Worm (Caenorhabditis elegans) whole organism, L4 larva: ENCODE data around the gene set-6.

Source experiments
- F37D6.2 ChIP-seq: sonication (generic microtip); optimal IDR thresholded peaks from 2 replicates; lab custom pipeline; 2016; ENCODE audit warnings: mild to moderate bottlenecking, missing genetic modification characterization, missing compliant biosample characterization
- R02D3.7 ChIP-seq: fragments of 150-350 bp; sonication (generic microtip); optimal IDR thresholded peaks from 3 replicates; lab custom pipeline; 2014; ENCODE audit warnings: missing biosample characterization, missing genetic modification characterization
- T20F7.1 ChIP-seq: fragments of 200-800 bp; sonication (Bioruptor generic); optimal IDR thresholded peaks from 2 replicates; lab custom pipeline; 2018; ENCODE audit warnings: mild to moderate bottlenecking, missing genetic modification characterization, missing compliant biosample characterization
- Y48G9A.11 ChIP-seq: fragments of 200-800 bp; sonication (Bioruptor generic); IDR thresholded peaks from 2 replicates; pipeline ENCODE4 v1.3.6; 2022; ENCODE audit warnings: missing genetic modification reagents, missing genetic modification characterization, missing compliant biosample characterization
- Y75B8A.6 ChIP-seq: fragments of 200-800 bp; sonication (Bioruptor generic); IDR thresholded peaks from 2 replicates; pipeline ENCODE4 v1.3.6; 2022; ENCODE audit warnings: missing genetic modification reagents, missing genetic modification characterization, missing compliant biosample characterization
- ZK337.2 ChIP-seq: fragments of 200-800 bp; sonication (Bioruptor generic); IDR thresholded peaks from 2 replicates; pipeline ENCODE4 v1.3.6; 2022; ENCODE audit warnings: missing genetic modification reagents, missing genetic modification characterization, missing compliant biosample characterization
- aha-1 ChIP-seq: fragments of 150-350 bp; peaks from one replicate; lab custom pipeline; 2014; ENCODE audit warnings: missing biosample characterization, missing genetic modification characterization
- ceh-20 ChIP-seq: fragments of 200-800 bp; sonication (Bioruptor generic); IDR thresholded peaks from 2 replicates; pipeline ENCODE4 v1.3.6; 2022; ENCODE audit warnings: missing genetic modification reagents, missing genetic modification characterization, missing compliant biosample characterization
- ceh-32 ChIP-seq: sonication (generic microtip); optimal IDR thresholded peaks from 2 replicates; lab custom pipeline; 2016; ENCODE audit warnings: mild to moderate bottlenecking, missing genetic modification characterization, missing compliant biosample characterization; ENCODE audit not compliant: poor library complexity
- ceh-82 ChIP-seq: sonication (generic microtip); optimal IDR thresholded peaks from 2 replicates; lab custom pipeline; 2017; ENCODE audit warnings: missing biosample characterization, missing genetic modification characterization
- ces-1 ChIP-seq: fragments of 150-350 bp; sonication (generic microtip); optimal IDR thresholded peaks from 4 replicates; lab custom pipeline; 2014; ENCODE audit warnings: missing biosample characterization, missing genetic modification reagents, missing genetic modification characterization
- daf-12 ChIP-seq: fragments of 150-350 bp; optimal IDR thresholded peaks from 2 replicates; lab custom pipeline; 2014; ENCODE audit warnings: missing biosample characterization, missing genetic modification reagents, missing genetic modification characterization
- daf-16 ChIP-seq, 3 experiments: sonication (generic microtip); optimal IDR thresholded peaks; 2 replicates each; lab custom pipeline; 2016 to 2017; ENCODE audit warnings: missing genetic modification characterization in 3 of 3, missing genetic modification reagents in 3 of 3, mild to moderate bottlenecking in 2 of 3, missing compliant biosample characterization in 2 of 3, missing biosample characterization in 1 of 3, moderate library complexity in 1 of 3
- dmd-8 ChIP-seq: fragments of 200-800 bp; sonication (Bioruptor generic); IDR thresholded peaks from 2 replicates; pipeline ENCODE4 v1.3.6; 2022; ENCODE audit warnings: missing genetic modification characterization, missing compliant biosample characterization
- dmd-9 ChIP-seq: fragments of 200-800 bp; sonication (Bioruptor generic); IDR thresholded peaks from 2 replicates; pipeline ENCODE4 v1.3.6; 2022; ENCODE audit warnings: missing genetic modification reagents, missing genetic modification characterization, missing compliant biosample characterization
- duxl-1 ChIP-seq: sonication (generic microtip); optimal IDR thresholded peaks from 2 replicates; lab custom pipeline; 2016; ENCODE audit warnings: mild to moderate bottlenecking, missing genetic modification characterization, moderate library complexity, missing compliant biosample characterization; ENCODE audit not compliant: poor library complexity
- dve-1 ChIP-seq: sonication (generic microtip); optimal IDR thresholded peaks from 2 replicates; lab custom pipeline; 2017; ENCODE audit warnings: antibody characterized with exemption, mild to moderate bottlenecking, missing genetic modification characterization, missing compliant biosample characterization; ENCODE audit not compliant: insufficient read depth
- egl-27 ChIP-seq: sonication (generic microtip); optimal IDR thresholded peaks from 3 replicates; lab custom pipeline; 2017; ENCODE audit warnings: missing biosample characterization, missing genetic modification reagents, missing genetic modification characterization
- hif-1 ChIP-seq, 2 experiments: sonication (generic microtip); optimal IDR thresholded peaks; 2 replicates each; lab custom pipeline; 2016 to 2017; ENCODE audit warnings: missing compliant biosample characterization in 2 of 2, missing genetic modification characterization in 2 of 2, missing genetic modification reagents in 2 of 2, missing genotype in 2 of 2, mild to moderate bottlenecking in 1 of 2
- hlh-11 ChIP-seq: fragments of 200-800 bp; sonication (Bioruptor generic); optimal IDR thresholded peaks from 2 replicates; lab custom pipeline; 2018; ENCODE audit warnings: mild to moderate bottlenecking, missing genetic modification characterization, missing compliant biosample characterization
- hlh-30 ChIP-seq: sonication (generic microtip); optimal IDR thresholded peaks from 2 replicates; lab custom pipeline; 2017; ENCODE audit warnings: antibody characterized with exemption, mild to moderate bottlenecking, missing genetic modification characterization, missing compliant biosample characterization; ENCODE audit not compliant: insufficient read depth
- hmg-1.1 ChIP-seq: fragments of 200-800 bp; sonication (Bioruptor generic); IDR thresholded peaks from 2 replicates; pipeline ENCODE4 v1.3.6; 2022; ENCODE audit warnings: missing genetic modification reagents, missing genetic modification characterization, missing compliant biosample characterization
- lin-1 ChIP-seq: fragments of 200-800 bp; sonication (Bioruptor generic); IDR thresholded peaks from 2 replicates; pipeline ENCODE4 v1.3.6; 2022; ENCODE audit warnings: missing genetic modification reagents, missing genetic modification characterization, missing compliant biosample characterization
- lin-13 ChIP-seq: fragments of 150-350 bp; optimal IDR thresholded peaks from 2 replicates; lab custom pipeline; 2014; ENCODE audit warnings: missing biosample characterization, missing genetic modification reagents, missing genetic modification characterization
- lin-29 ChIP-seq: fragments of 200-800 bp; sonication (Bioruptor generic); IDR thresholded peaks from 2 replicates; pipeline ENCODE4 v1.3.6; 2022; ENCODE audit warnings: missing genetic modification reagents, missing genetic modification characterization, missing compliant biosample characterization
- lin-38 ChIP-seq: fragments of 200-800 bp; sonication (Bioruptor generic); IDR thresholded peaks from 2 replicates; pipeline ENCODE4 v1.3.6; 2022; ENCODE audit warnings: missing genetic modification reagents, missing genetic modification characterization, missing compliant biosample characterization
- lin-39 ChIP-seq: fragments of 150-350 bp; optimal IDR thresholded peaks from 2 replicates; lab custom pipeline; 2014; ENCODE audit warnings: missing biosample characterization, missing genetic modification reagents, missing genetic modification characterization
- lsy-2 ChIP-seq, 2 experiments: fragments of 150-350 bp in 1 of 2; sonication (generic microtip) in 1 of 2; optimal IDR thresholded peaks; 2 replicates each; lab custom pipeline; 2014 to 2017; ENCODE audit warnings: missing biosample characterization in 2 of 2, missing genetic modification characterization in 2 of 2
- mdl-1 ChIP-seq, 2 experiments: fragments of 150-350 bp in 1 of 2; sonication (generic microtip) in 1 of 2; optimal IDR thresholded peaks; 2 replicates each; lab custom pipeline; 2014 to 2017; ENCODE audit warnings: missing biosample characterization in 2 of 2, missing genetic modification characterization in 2 of 2
- mes-2 ChIP-seq: sonication (generic microtip); optimal IDR thresholded peaks from 2 replicates; lab custom pipeline; 2016; ENCODE audit warnings: missing genotype, mild to moderate bottlenecking, missing genetic modification characterization, missing compliant biosample characterization; ENCODE audit not compliant: poor library complexity, severe bottlenecking
- mxl-2 ChIP-seq: fragments of 200-800 bp; sonication (Bioruptor generic); conservative IDR thresholded peaks from 2 replicates; pipeline ENCODE4 v1.3.6; 2022; ENCODE audit warnings: missing genetic modification reagents, missing genetic modification characterization, missing compliant biosample characterization
- mxl-3 ChIP-seq: fragments of 200-800 bp; sonication (Bioruptor generic); optimal IDR thresholded peaks from 2 replicates; lab custom pipeline; 2018; ENCODE audit warnings: mild to moderate bottlenecking, missing genetic modification characterization, missing compliant biosample characterization
- nhr-10 ChIP-seq: fragments of 150-350 bp; optimal IDR thresholded peaks from 2 replicates; lab custom pipeline; 2014; ENCODE audit warnings: missing biosample characterization, missing genetic modification characterization
- nhr-111 ChIP-seq: fragments of 200-800 bp; sonication (Bioruptor generic); optimal IDR thresholded peaks from 2 replicates; lab custom pipeline; 2018; ENCODE audit warnings: mild to moderate bottlenecking, missing genetic modification characterization, missing compliant biosample characterization
- nhr-237 ChIP-seq: sonication (generic microtip); optimal IDR thresholded peaks from 2 replicates; lab custom pipeline; 2017; ENCODE audit warnings: missing biosample characterization, missing genetic modification characterization
- nhr-41 ChIP-seq: fragments of 200-800 bp; sonication (Bioruptor generic); IDR thresholded peaks from 2 replicates; pipeline ENCODE4 v1.3.6; 2022; ENCODE audit warnings: missing genetic modification reagents, missing genetic modification characterization, missing compliant biosample characterization
- nhr-76 ChIP-seq: fragments of 150-350 bp; optimal IDR thresholded peaks from 2 replicates; lab custom pipeline; 2014; ENCODE audit warnings: missing biosample characterization, missing genetic modification characterization
- php-3 ChIP-seq: fragments of 200-800 bp; sonication (Bioruptor generic); IDR thresholded peaks from 2 replicates; pipeline ENCODE4 v1.3.6; 2022; ENCODE audit warnings: missing genetic modification reagents, missing genetic modification characterization, missing compliant biosample characterization
- saeg-2 ChIP-seq: fragments of 200-800 bp; sonication (Bioruptor generic); IDR thresholded peaks from 2 replicates; pipeline ENCODE4 v1.3.6; 2022; ENCODE audit warnings: missing genetic modification reagents, missing genetic modification characterization, missing compliant biosample characterization
- sdz-12 ChIP-seq: fragments of 200-800 bp; sonication (Bioruptor generic); optimal IDR thresholded peaks from 2 replicates; lab custom pipeline; 2018; ENCODE audit warnings: mild to moderate bottlenecking, missing genetic modification characterization, missing compliant biosample characterization
- set-16 ChIP-seq: fragments of 200-800 bp; sonication (Bioruptor generic); IDR thresholded peaks from 2 replicates; pipeline ENCODE4 v1.3.6; 2022; ENCODE audit warnings: missing genetic modification reagents, missing genetic modification characterization, missing compliant biosample characterization
- snpc-4 ChIP-seq: fragments of 150-350 bp; optimal IDR thresholded peaks from 2 replicates; lab custom pipeline; 2014; ENCODE audit warnings: missing biosample characterization, missing genetic modification characterization
- zag-1 ChIP-seq: fragments of 150-350 bp; optimal IDR thresholded peaks from 2 replicates; lab custom pipeline; 2014; ENCODE audit warnings: missing biosample characterization, missing genetic modification characterization
- zip-2 ChIP-seq: fragments of 150-350 bp; optimal IDR thresholded peaks from 2 replicates; lab custom pipeline; 2014; ENCODE audit warnings: missing biosample characterization, missing genetic modification characterization
- ztf-11 ChIP-seq: fragments of 150-350 bp; optimal IDR thresholded peaks from 2 replicates; lab custom pipeline; 2014; ENCODE audit warnings: missing biosample characterization, missing genetic modification characterization
- ztf-7 ChIP-seq: fragments of 150-350 bp; optimal IDR thresholded peaks from 2 replicates; lab custom pipeline; 2014; ENCODE audit warnings: missing biosample characterization, missing genetic modification characterization

The set-6 gene

DNA sequence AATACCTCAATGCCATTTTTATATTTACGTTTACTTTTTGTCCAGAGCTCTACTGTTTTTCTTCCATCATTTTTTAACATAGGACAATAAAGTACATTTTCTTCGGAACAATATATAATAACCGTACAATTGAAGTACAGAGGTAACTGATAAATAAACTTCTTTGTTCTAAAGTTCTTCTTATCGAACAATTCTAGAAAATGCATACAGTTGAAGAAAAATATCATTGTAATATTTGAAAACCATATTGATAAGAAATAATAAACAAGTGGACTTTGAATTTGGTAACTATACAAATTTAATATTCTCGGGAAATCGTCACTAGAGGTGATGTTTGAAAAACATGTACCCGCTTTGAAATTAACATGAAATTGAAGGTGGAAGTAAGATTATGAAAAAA is 22.1 kb upstream of the set-6 start:
- no peak for TF ChIP-seq duxl-1 (tag; lab: Kevin White, UChicago)
- TF ChIP-seq hlh-11 (tag; lab: Kevin White, UChicago) = peak; percentile 17
- TF ChIP-seq daf-16 (GFP tag; optimal IDR thresholded peaks at IDR 0.05; lab: Kevin White, UChicago) = no peak
- TF ChIP-seq daf-16 (tag; optimal IDR thresholded peaks at IDR 0.05; lab: Kevin White, UChicago) = peak; percentile 69
- TF ChIP-seq dve-1 (tag; lab: Kevin White, UChicago) = peak; percentile 56
- TF ChIP-seq R02D3.7 (tag; lab: Kevin White, UChicago) = no peak
- TF ChIP-seq F37D6.2 = no peak

DNA sequence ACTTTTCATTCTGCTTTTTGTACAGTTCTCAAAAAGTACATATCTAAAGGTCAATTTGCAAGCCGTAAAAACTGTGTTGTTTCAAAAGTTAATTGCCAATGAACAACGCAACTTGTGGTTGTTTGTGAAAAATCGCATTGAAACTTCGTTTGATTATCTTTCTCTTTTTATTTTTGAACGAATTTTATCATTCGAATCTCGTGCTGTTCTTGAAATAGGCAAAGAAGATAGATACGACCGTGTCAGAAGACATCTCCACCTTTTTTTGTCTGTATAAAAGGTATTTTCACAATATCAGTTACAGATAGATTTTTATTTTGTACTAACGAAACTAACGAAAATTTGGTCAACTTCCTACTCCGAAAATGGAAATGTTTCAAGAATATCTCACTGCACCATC is 20.0 kb upstream of the set-6 start, which contains the start of gene C49F5.7:
Gene C49F5.7, plus strand, starts transcription at position 301 of the 400 bp plus-strand sequence.
- TF ChIP-seq zag-1 (no peak), daf-16 (GFP tag; optimal IDR thresholded peaks at IDR 0.05; lab: Kevin White, UChicago) (no peak), daf-16 (tag; optimal IDR thresholded peaks at IDR 0.05; lab: Kevin White, UChicago) (peak; percentile 8), hlh-30 (tag; lab: Kevin White, UChicago) (peak; percentile 14)

DNA sequence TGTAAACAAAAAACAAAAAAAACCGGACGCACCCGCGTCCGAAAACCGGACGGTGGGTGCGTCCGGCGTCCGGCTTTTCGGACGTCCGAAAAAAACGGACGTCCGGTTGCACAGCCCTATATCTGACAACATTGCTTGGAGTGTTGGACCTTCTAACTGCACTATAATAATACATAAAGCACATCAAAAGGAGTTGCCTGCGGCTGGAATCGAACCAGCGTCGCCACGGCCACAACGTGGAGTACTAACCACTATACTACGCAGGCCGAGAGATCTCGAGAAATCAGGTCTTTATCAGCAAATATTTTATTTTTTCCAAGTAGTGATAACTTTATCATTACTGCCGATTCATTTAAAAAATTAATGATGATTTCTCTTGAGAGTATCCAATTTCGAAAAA is 18.8 kb upstream of the set-6 start:
- TF ChIP-seq zip-2 (tag; lab: Kevin White, UChicago) (no peak), nhr-41 (GFP tag; lab: Robert Waterston, UW) (peak; percentile 49; the same call in 1 of the 2 replicates), aha-1 (peak; percentile 17), mdl-1 (tag; optimal IDR thresholded peaks at IDR 0.05; lab: Kevin White, UChicago) (no peak), ces-1 (GFP tag; lab: Kevin White, UChicago) (no peak), mes-2 (tag; lab: Kevin White, UChicago) (peak; percentile 48), set-16 (GFP tag; lab: Robert Waterston, UW) (no peak; the same call in 1 of the 2 replicates), nhr-76 (no peak), daf-12 (tag; lab: Kevin White, UChicago) (no peak), dmd-8 (GFP tag; lab: Robert Waterston, UW) (peak; percentile 68; the same call in 1 of the 2 replicates), T20F7.1 (no peak), ztf-7 (tag; lab: Kevin White, UChicago) (no peak), nhr-10 (tag; lab: Kevin White, UChicago) (no peak), duxl-1 (tag; lab: Kevin White, UChicago) (no peak), hmg-1.1 (no peak; the same call in 1 of the 2 replicates), ceh-82 (tag; lab: Kevin White, UChicago) (no peak), mxl-3 (GFP tag; lab: Kevin White, UChicago) (no peak), lin-38 (GFP tag; lab: Robert Waterston, UW) (no peak; the same call in 1 of the 2 replicates), lsy-2 (tag; optimal IDR thresholded peaks at IDR 0.05; lab: Kevin White, UChicago) (no peak), mxl-2 (GFP tag; lab: Robert Waterston, UW) (no peak), nhr-237 (tag; lab: Kevin White, UChicago) (no peak), snpc-4 (no peak), ceh-32 (tag; lab: Kevin White, UChicago) (no peak), sdz-12 (GFP tag; lab: Kevin White, UChicago) (no peak), lin-1 (GFP tag; lab: Robert Waterston, UW) (0 out of 2 replicates have a peak, but pooled peaks have one; percentile 31), nhr-111 (no peak), hif-1 (tag; optimal IDR thresholded peaks at IDR 0.05; lab: Kevin White, UChicago) (no peak), ZK337.2 (GFP tag; lab: Robert Waterston, UW) (peak; percentile 28; the same call in 1 of the 2 replicates), lin-39 (tag; lab: Kevin White, UChicago) (no peak), lin-29 (GFP tag; lab: Robert Waterston, UW) (0 out of 2 replicates have a peak, but pooled peaks have one; percentile 34), Y48G9A.11 (GFP tag; lab: Robert Waterston, UW) (no peak), Y75B8A.6 (GFP tag; lab: Robert Waterston, UW) (0 out of 2 replicates have a peak, but pooled peaks have one; percentile 29), lin-13 (GFP tag; lab: Kevin White, UChicago) (peak; percentile 10), egl-27 (tag; lab: Kevin White, UChicago) (no peak), ztf-11 (tag; lab: Kevin White, UChicago) (no peak), ceh-20 (GFP tag; lab: Robert Waterston, UW) (no peak), dmd-9 (peak; percentile 57; the same call in 1 of the 2 replicates), saeg-2 (GFP tag; lab: Robert Waterston, UW) (no peak), php-3 (GFP tag; lab: Robert Waterston, UW) (0 out of 2 replicates have a peak, but pooled peaks have one; percentile 8)
